Fruit fly (Drosophila melanogaster) whole organism, embryonic: ENCODE measurements around the gene Wwox.

Experiments used
- B-H2 ChIP-seq: fragments of 200-800 bp; sonication (Bioruptor generic); optimal IDR thresholded peaks from 2 replicates; lab custom pipeline; 2018; ENCODE audit warnings: missing biosample characterization, mild to moderate bottlenecking, missing genetic modification characterization
- CG10321 ChIP-seq: fragments of 200-800 bp; sonication (Bioruptor generic); IDR thresholded peaks from 2 replicates; pipeline ENCODE4 v1.3.6; 2022; ENCODE audit warnings: missing biosample characterization, missing genetic modification characterization
- CG10431 ChIP-seq: fragments of 200-800 bp; sonication (Bioruptor generic); optimal IDR thresholded peaks from 3 replicates; lab custom pipeline; 2018; ENCODE audit warnings: missing biosample characterization, mild to moderate bottlenecking, missing genetic modification characterization
- CG11695 ChIP-seq: fragments of 200-800 bp; sonication (Bioruptor generic); IDR thresholded peaks from 3 replicates; pipeline ENCODE4 v1.3.6; 2022; ENCODE audit warnings: missing biosample characterization, missing genetic modification characterization
- CG12769 ChIP-seq: fragments of 200-800 bp; sonication (Bioruptor generic); optimal IDR thresholded peaks from 2 replicates; lab custom pipeline; 2019; ENCODE audit warnings: missing biosample characterization, mild to moderate bottlenecking, missing genetic modification characterization, moderate library complexity
- CG1529 ChIP-seq: fragments of 200-800 bp; sonication (Bioruptor generic); optimal IDR thresholded peaks from 3 replicates; lab custom pipeline; 2018; ENCODE audit warnings: missing biosample characterization, missing genetic modification characterization
- CG15601 ChIP-seq: fragments of 200-800 bp; sonication (Bioruptor generic); optimal IDR thresholded peaks from 3 replicates; lab custom pipeline; 2019; ENCODE audit warnings: missing biosample characterization, mild to moderate bottlenecking, missing genetic modification characterization, moderate library complexity
- CG17568 ChIP-seq: fragments of 200-800 bp; sonication (Bioruptor generic); optimal IDR thresholded peaks from 2 replicates; lab custom pipeline; 2018; ENCODE audit warnings: missing biosample characterization, mild to moderate bottlenecking, missing genetic modification characterization, moderate library complexity
- CG18476 ChIP-seq: fragments of 200-800 bp; sonication (Bioruptor generic); optimal IDR thresholded peaks from 2 replicates; lab custom pipeline; 2016; ENCODE audit warnings: missing biosample characterization, mild to moderate bottlenecking, missing genetic modification characterization
- CG2120 ChIP-seq: fragments of 200-800 bp; sonication (Bioruptor generic); optimal IDR thresholded peaks from 3 replicates; lab custom pipeline; 2016; ENCODE audit warnings: missing biosample characterization, missing genetic modification characterization
- CG2678 ChIP-seq: fragments of 200-800 bp; sonication (Bioruptor generic); optimal IDR thresholded peaks from 3 replicates; lab custom pipeline; 2019; ENCODE audit warnings: missing biosample characterization, mild to moderate bottlenecking, missing genetic modification characterization, moderate library complexity
- CG4424 ChIP-seq: fragments of 200-800 bp; sonication (Bioruptor generic); optimal IDR thresholded peaks from 3 replicates; lab custom pipeline; 2016; ENCODE audit warnings: missing biosample characterization, missing genetic modification characterization
- CG6175 ChIP-seq: fragments of 200-800 bp; sonication (Bioruptor generic); IDR thresholded peaks from 3 replicates; pipeline ENCODE4 v1.3.6; 2022; ENCODE audit warnings: missing biosample characterization, missing genetic modification characterization
- CG6683 ChIP-seq: fragments of 200-800 bp; sonication (Bioruptor generic); optimal IDR thresholded peaks from 2 replicates; lab custom pipeline; 2017; ENCODE audit warnings: missing biosample characterization, mild to moderate bottlenecking, missing genetic modification characterization, missing genetic modification reagents
- CG6689 ChIP-seq: fragments of 200-800 bp; sonication (Bioruptor generic); IDR thresholded peaks from 2 replicates; pipeline ENCODE4 v1.3.6; 2022; ENCODE audit warnings: missing biosample characterization, missing genetic modification characterization
- CG6765 ChIP-seq: fragments of 200-800 bp; sonication (Bioruptor generic); optimal IDR thresholded peaks from 3 replicates; lab custom pipeline; 2017; ENCODE audit warnings: missing biosample characterization, mild to moderate bottlenecking, missing genetic modification characterization
- CG8290 ChIP-seq, 3 experiments: fragments of 200-800 bp; sonication (Bioruptor generic); optimal IDR thresholded peaks; 2 replicates each; lab custom pipeline; 2016 to 2019; ENCODE audit warnings: missing biosample characterization in 3 of 3, missing genetic modification characterization in 3 of 3, mild to moderate bottlenecking in 2 of 3, moderate library complexity in 1 of 3
- CG9215 ChIP-seq: fragments of 200-800 bp; sonication (Bioruptor generic); IDR thresholded peaks from 2 replicates; pipeline ENCODE4 v1.3.6; 2022; ENCODE audit warnings: missing biosample characterization, missing genetic modification characterization
- D19B ChIP-seq: fragments of 200-800 bp; sonication (Bioruptor generic); optimal IDR thresholded peaks from 2 replicates; lab custom pipeline; 2017; ENCODE audit warnings: missing biosample characterization, mild to moderate bottlenecking, missing genetic modification characterization
- Dip3 ChIP-seq: fragments of 200-800 bp; sonication (Bioruptor generic); optimal IDR thresholded peaks from 3 replicates; lab custom pipeline; 2016; ENCODE audit warnings: missing biosample characterization, missing genetic modification characterization
- E2f1 ChIP-seq: fragments of 200-800 bp; sonication (Bioruptor generic); IDR thresholded peaks from 2 replicates; pipeline ENCODE4 v1.3.6; 2022; ENCODE audit warnings: missing biosample characterization, missing genetic modification characterization
- Fer3 ChIP-seq: fragments of 200-800 bp; sonication (Bioruptor generic); optimal IDR thresholded peaks from 2 replicates; lab custom pipeline; 2018; ENCODE audit warnings: missing biosample characterization, mild to moderate bottlenecking, missing genetic modification characterization, moderate library complexity
- Hr51 ChIP-seq, 2 experiments: fragments of 200-800 bp; sonication (Bioruptor generic); optimal IDR thresholded peaks; 2 replicates in 1 of 2; 3 replicates in 1 of 2; lab custom pipeline; 2016 to 2018; ENCODE audit warnings: missing biosample characterization in 2 of 2, missing genetic modification characterization in 2 of 2, mild to moderate bottlenecking in 1 of 2, moderate library complexity in 1 of 2
- Med ChIP-seq: fragments of 200-800 bp; sonication (Bioruptor generic); peaks from one replicate; lab custom pipeline; 2016; ENCODE audit warnings: missing biosample characterization, missing genetic modification characterization, mild to moderate bottlenecking, inconsistent platforms, moderate library complexity
- NC2β ChIP-seq: fragments of 200-800 bp; sonication (Bioruptor generic); optimal IDR thresholded peaks from 2 replicates; lab custom pipeline; 2016; ENCODE audit warnings: missing biosample characterization, missing genetic modification characterization
- Ptx1 ChIP-seq: fragments of 200-800 bp; sonication (Bioruptor generic); IDR thresholded peaks from 2 replicates; pipeline ENCODE4 v1.3.6; 2022; ENCODE audit warnings: missing biosample characterization, missing genetic modification characterization
- Scr ChIP-seq: fragments of 200-800 bp; sonication (Bioruptor generic); IDR thresholded peaks from 2 replicates; pipeline ENCODE4 v1.3.6; 2022; ENCODE audit warnings: missing biosample characterization, missing genetic modification characterization; ENCODE audit not compliant: partially characterized antibody
- Sry-β ChIP-seq: fragments of 200-800 bp; sonication (Bioruptor generic); optimal IDR thresholded peaks from 2 replicates; lab custom pipeline; 2018; ENCODE audit warnings: missing biosample characterization, mild to moderate bottlenecking, missing genetic modification characterization, moderate library complexity
- ato ChIP-seq: fragments of 200-800 bp; sonication (Bioruptor generic); IDR thresholded peaks from 2 replicates; pipeline ENCODE4 v1.3.6; 2022; ENCODE audit warnings: missing biosample characterization, missing genetic modification characterization; ENCODE audit not compliant: partially characterized antibody
- ci ChIP-seq: fragments of 200-800 bp; sonication (Bioruptor generic); IDR thresholded peaks from 3 replicates; pipeline ENCODE4 v1.3.6; 2022; ENCODE audit warnings: missing biosample characterization, missing genetic modification characterization
- dmrt99B ChIP-seq: fragments of 200-800 bp; sonication (Bioruptor generic); optimal IDR thresholded peaks from 2 replicates; lab custom pipeline; 2018; ENCODE audit warnings: missing biosample characterization, mild to moderate bottlenecking, missing genetic modification characterization, moderate library complexity
- dysf ChIP-seq: fragments of 200-800 bp; sonication (Bioruptor generic); IDR thresholded peaks from 3 replicates; pipeline ENCODE4 v1.3.6; 2022; ENCODE audit warnings: missing biosample characterization, missing genetic modification characterization
- eyg ChIP-seq: fragments of 200-800 bp; sonication (Bioruptor generic); optimal IDR thresholded peaks from 3 replicates; lab custom pipeline; 2016; ENCODE audit warnings: missing biosample characterization, missing genetic modification characterization
- gcm ChIP-seq: fragments of 200-800 bp; sonication (Bioruptor generic); optimal IDR thresholded peaks from 2 replicates; lab custom pipeline; 2019; ENCODE audit warnings: missing biosample characterization, mild to moderate bottlenecking, missing genetic modification characterization, moderate library complexity
- gem ChIP-seq: fragments of 200-800 bp; sonication (Bioruptor generic); optimal IDR thresholded peaks from 2 replicates; lab custom pipeline; 2019; ENCODE audit warnings: missing biosample characterization, mild to moderate bottlenecking, missing genetic modification characterization, moderate library complexity
- hbn ChIP-seq: fragments of 200-800 bp; sonication (Bioruptor generic); IDR thresholded peaks from 2 replicates; pipeline ENCODE4 v1.3.6; 2022; ENCODE audit warnings: missing biosample characterization, missing genetic modification characterization; ENCODE audit not compliant: partially characterized antibody
- hkb ChIP-seq, 2 experiments: fragments of 200-800 bp in 1 of 2; fragments of >200 bp in 1 of 2; sonication (Bioruptor generic) in 1 of 2; IDR thresholded peaks in 1 of 2; optimal IDR thresholded peaks in 1 of 2; 2 replicates each; pipeline versions ENCODE4 v1.3.6 to Lab custom; 2017 to 2022; ENCODE audit warnings: missing biosample characterization in 1 of 2, missing genetic modification characterization in 1 of 2
- jing ChIP-seq: fragments of 200-800 bp; sonication (Bioruptor generic); optimal IDR thresholded peaks from 2 replicates; lab custom pipeline; 2018; ENCODE audit warnings: missing biosample characterization, mild to moderate bottlenecking, missing genetic modification characterization
- onecut ChIP-seq: fragments of 200-800 bp; sonication (Bioruptor generic); IDR thresholded peaks from 2 replicates; pipeline ENCODE4 v1.3.6; 2022; ENCODE audit warnings: missing biosample characterization, missing genetic modification characterization
- psq ChIP-seq: fragments of 200-800 bp; sonication (Bioruptor generic); optimal IDR thresholded peaks from 2 replicates; lab custom pipeline; 2017; ENCODE audit warnings: missing biosample characterization, missing genetic modification characterization
- row ChIP-seq: fragments of 200-800 bp; sonication (Bioruptor generic); IDR thresholded peaks from 3 replicates; pipeline ENCODE4 v1.3.6; 2022; ENCODE audit warnings: missing biosample characterization, missing genetic modification characterization
- sens ChIP-seq: fragments of 200-800 bp; sonication (Bioruptor generic); peaks from one replicate; lab custom pipeline; 2016; ENCODE audit warnings: missing biosample characterization, missing genetic modification characterization
- slbo ChIP-seq: fragments of 200-800 bp; sonication (Bioruptor generic); IDR thresholded peaks from 2 replicates; pipeline ENCODE4 v1.3.6; 2022; ENCODE audit warnings: missing biosample characterization, missing genetic modification characterization
- sug ChIP-seq: fragments of 200-800 bp; optimal IDR thresholded peaks from 2 replicates; lab custom pipeline; 2019; ENCODE audit warnings: missing biosample characterization, mild to moderate bottlenecking, missing genetic modification characterization, moderate library complexity
- vnd ChIP-seq: fragments of 200-800 bp; sonication (Bioruptor generic); IDR thresholded peaks from 3 replicates; pipeline ENCODE4 v1.3.6; 2022; ENCODE audit warnings: missing biosample characterization, missing genetic modification characterization; ENCODE audit not compliant: partially characterized antibody

Wwox gene

DNA sequence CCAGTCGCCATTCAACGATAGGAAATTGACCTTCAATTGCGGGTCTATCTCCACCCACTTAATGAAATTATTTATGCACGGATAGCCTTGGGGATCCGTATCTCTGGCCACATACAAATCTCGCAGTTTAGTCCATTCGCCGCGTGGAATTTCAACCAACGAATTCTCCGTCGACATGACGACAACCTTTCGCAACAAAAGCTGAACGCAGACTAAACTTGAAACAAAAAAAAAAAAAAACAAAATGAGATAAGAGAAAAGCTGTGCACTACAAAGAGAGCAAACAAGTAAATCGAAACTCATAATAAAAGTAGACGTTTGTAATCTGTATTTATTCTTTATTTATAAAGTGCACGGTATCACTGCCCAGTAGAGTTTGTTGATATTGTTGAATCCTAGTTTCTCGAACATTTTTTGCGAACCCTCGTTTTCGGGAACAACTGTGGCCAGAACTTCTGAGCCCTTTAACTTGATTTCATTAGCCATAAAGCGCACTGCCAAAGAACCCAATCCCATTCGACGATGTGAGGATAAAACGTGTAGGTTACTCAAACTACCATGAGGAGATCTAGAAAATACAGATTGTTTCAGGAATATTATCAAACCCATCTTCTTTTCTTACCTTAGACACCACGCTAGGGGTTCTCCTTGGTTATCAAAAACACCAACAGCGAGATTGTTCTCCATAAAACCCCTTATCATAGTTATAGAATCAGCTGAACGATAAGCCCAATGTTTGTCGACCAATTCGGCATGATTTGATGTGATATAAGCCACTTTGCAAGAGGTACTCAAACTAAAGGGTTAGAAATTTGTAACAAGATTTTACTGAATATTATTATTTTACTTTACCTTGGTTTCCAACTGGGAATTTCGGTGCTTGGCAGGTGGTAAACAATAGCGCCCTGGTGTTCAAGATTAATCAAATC is 5.5 kb upstream of the Wwox start, which contains the start of gene CG12560 (continued):
- TF ChIP-seq Ptx1 (GFP tag; lab: Robert Waterston, UW) = peak; percentile 29
- TF ChIP-seq CG11695 = peak; percentile 26; the same call in 1 of the 3 replicates
- peak; percentile 75 for TF ChIP-seq sug
- TF ChIP-seq CG6175 (GFP tag; lab: Robert Waterston, UW) = no peak
- 0 out of 2 replicates have a peak, but pooled peaks have one; percentile 2 for TF ChIP-seq slbo
- peak; percentile 43; the same call in 1 of the 3 replicates for TF ChIP-seq row (GFP tag; lab: Robert Waterston, UW)
- no peak for TF ChIP-seq hbn
- 0 out of 2 replicates have a peak, but pooled peaks have one; percentile 22 for TF ChIP-seq E2f1
- peak; percentile 16; the same call in 1 of the 2 replicates for TF ChIP-seq onecut (GFP tag; lab: Robert Waterston, UW)
- TF ChIP-seq CG8290 (GFP tag; optimal IDR thresholded peaks at IDR 0.05; lab: Kevin White, UChicago) = no peak
- TF ChIP-seq CG8290 (tag; optimal IDR thresholded peaks at IDR 0.05; lab: Kevin White, UChicago) = peak in 1 of 2 experiments; percentile 11
- TF ChIP-seq eyg (GFP tag; lab: Kevin White, UChicago) = no peak
- TF ChIP-seq CG10431 = peak; percentile 14
- TF ChIP-seq dysf (GFP tag; lab: Robert Waterston, UW) = peak; percentile 39; the same call in 2 of the 3 replicates
- peak; percentile 70 for TF ChIP-seq D19B
- peak; percentile 45 for TF ChIP-seq CG17568 (GFP tag; lab: Kevin White, UChicago)
- TF ChIP-seq CG15601 (tag; lab: Kevin White, UChicago) = peak; percentile 37
- peak; percentile 24 for TF ChIP-seq gem (tag; lab: Kevin White, UChicago)
- peak; percentile 28 for TF ChIP-seq sens
- 0 out of 3 replicates have a peak, but pooled peaks have one; percentile 6 for TF ChIP-seq ci (GFP tag; lab: Robert Waterston, UW)
- peak; percentile 6 for TF ChIP-seq B-H2 (GFP tag; lab: Kevin White, UChicago)
- peak; percentile 33 for TF ChIP-seq Med (GFP tag; lab: Kevin White, UChicago)
- no peak for TF ChIP-seq hkb (optimal IDR thresholded peaks at IDR 0.05; lab: Kevin White, UChicago)
- 0 out of 2 replicates have a peak, but pooled peaks have one; percentile 32 for TF ChIP-seq hkb (GFP tag; IDR thresholded peaks at IDR 0.05; lab: Robert Waterston, UW)

DNA sequence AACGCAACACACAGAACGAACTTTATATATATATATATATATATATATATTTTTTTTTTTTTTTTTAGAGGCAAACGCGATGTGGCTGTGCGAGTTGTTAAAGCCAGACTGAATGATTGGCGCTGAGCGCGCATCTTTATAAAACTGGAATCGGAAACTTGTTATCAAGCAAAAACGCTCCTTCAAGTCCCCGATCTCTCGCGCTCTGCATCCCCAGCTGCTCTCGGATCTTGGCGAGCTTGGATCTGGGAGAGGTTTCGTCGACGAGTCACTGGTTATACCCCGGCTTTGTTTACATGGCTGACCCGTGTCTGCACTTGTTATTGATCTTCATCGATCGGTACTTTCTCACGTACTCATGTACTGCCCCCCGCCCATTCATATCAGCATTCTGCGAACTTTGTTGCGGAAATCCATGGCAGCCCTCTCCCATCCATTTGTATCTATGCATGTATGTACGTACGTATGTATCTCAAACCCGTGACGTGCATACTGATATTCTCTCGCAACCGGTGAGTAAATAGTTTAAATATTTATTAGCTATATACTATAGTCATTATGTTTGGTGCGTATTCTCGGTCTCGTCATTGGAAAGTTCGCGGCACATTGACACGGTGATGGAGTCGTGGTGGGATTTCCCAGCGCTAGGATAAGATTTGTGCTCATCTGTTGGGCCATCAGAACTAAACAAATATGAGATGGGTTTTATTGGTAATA is 3.2 kb upstream of the Wwox start, which contains the start of gene Spn28Dc:
Spn28Dc (minus strand) TSS at position 51 of the 717 bp plus-strand sequence.
- TF ChIP-seq CG6689 (GFP tag; lab: Robert Waterston, UW) = no peak
- TF ChIP-seq Scr (GFP tag; lab: Robert Waterston, UW) = no peak
- TF ChIP-seq CG10321 (GFP tag; lab: Robert Waterston, UW) = no peak
- peak; percentile 22 for TF ChIP-seq CG12769 (tag; lab: Kevin White, UChicago)
- TF ChIP-seq Sry-β (GFP tag; lab: Kevin White, UChicago) = no peak
- no peak for TF ChIP-seq CG2120
- no peak for TF ChIP-seq CG18476 (GFP tag; lab: Kevin White, UChicago)
- TF ChIP-seq ato (GFP tag; lab: Robert Waterston, UW) = no peak
- TF ChIP-seq CG4424 (GFP tag; lab: Kevin White, UChicago) = no peak
- TF ChIP-seq slbo = no peak
- TF ChIP-seq vnd (GFP tag; lab: Robert Waterston, UW) = no peak
- TF ChIP-seq dysf (GFP tag; lab: Robert Waterston, UW) = no peak
- no peak for TF ChIP-seq gcm (GFP tag; lab: Kevin White, UChicago)
- no peak for TF ChIP-seq Hr51 (GFP tag; optimal IDR thresholded peaks at IDR 0.05; lab: Kevin White, UChicago)
- TF ChIP-seq CG11695 = no peak
- TF ChIP-seq dmrt99B (tag; lab: Kevin White, UChicago) = no peak
- no peak for TF ChIP-seq NC2β (GFP tag; lab: Kevin White, UChicago)
- TF ChIP-seq jing (GFP tag; lab: Kevin White, UChicago) = no peak
- no peak for TF ChIP-seq CG9215 (GFP tag; lab: Robert Waterston, UW)
- no peak for TF ChIP-seq psq (GFP tag; lab: Kevin White, UChicago)
- no peak for TF ChIP-seq Dip3
- no peak for TF ChIP-seq CG2678
- TF ChIP-seq Fer3 = no peak
- no peak for TF ChIP-seq CG1529 (GFP tag; lab: Kevin White, UChicago)
- TF ChIP-seq CG6683 (GFP tag; lab: Kevin White, UChicago) = no peak
- no peak for TF ChIP-seq CG6765 (GFP tag; lab: Kevin White, UChicago)
